Worm (Caenorhabditis elegans): ENCODE results near the gene smim-14.

DNA sequence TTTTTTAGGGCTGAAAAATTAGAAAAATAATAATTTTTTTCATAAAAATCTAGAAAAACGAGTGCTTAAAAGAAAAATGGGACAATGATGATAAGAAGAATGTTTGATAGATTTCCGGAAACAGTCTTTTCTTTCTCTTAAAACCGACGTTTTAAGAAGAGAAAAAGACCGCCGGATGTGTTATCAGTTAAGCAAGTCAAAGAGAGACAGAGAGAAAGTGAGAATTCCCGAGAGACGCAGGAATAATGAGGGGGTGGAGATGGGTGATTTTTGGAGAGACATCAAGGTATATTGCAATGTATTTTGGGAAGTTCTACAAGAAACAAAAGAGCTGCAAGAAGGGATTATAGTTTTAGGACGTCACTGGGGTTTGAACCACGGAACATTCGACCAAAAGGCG lies 6.0 kb upstream of the smim-14 start, which contains the start of gene C34C12.9:
- TF ChIP-seq mes-2 (tag; optimal IDR thresholded peaks at IDR 0.05; ENCODE audit: poor library complexity, severe bottlenecking) = no peak
- no peak for TF ChIP-seq snpc-4 (tag; optimal IDR thresholded peaks at IDR 0.05)
- TF ChIP-seq unc-39 (tag; optimal IDR thresholded peaks at IDR 0.05) = no peak
- no peak for TF ChIP-seq lsy-2 (tag; optimal IDR thresholded peaks at IDR 0.05)
- no peak for TF ChIP-seq ceh-82 (tag; optimal IDR thresholded peaks at IDR 0.05)

All from whole organism, L4 larva.